Worm (Caenorhabditis elegans) whole organism, L4/young adult: Measurements from ENCODE around the gene srx-66.

Experiments used
- W03F9.2 ChIP-seq: fragments of 150-350 bp; optimal IDR thresholded peaks from 2 replicates; lab custom pipeline; 2014; ENCODE audit warnings: missing biosample characterization, missing genetic modification characterization
- dao-5 ChIP-seq: sonication (generic microtip); optimal IDR thresholded peaks from 2 replicates; lab custom pipeline; 2016; ENCODE audit warnings: missing genotype, missing genetic modification characterization, moderate library complexity, missing compliant biosample characterization
- him-1 ChIP-seq: sonication (generic microtip); optimal IDR thresholded peaks from 2 replicates; lab custom pipeline; 2016; ENCODE audit warnings: missing genotype, missing genetic modification reagents, missing genetic modification characterization, missing compliant biosample characterization

ce11 chrV:3892361-3892904, 27.0 kb upstream of the srx-66 start, which contains the start of gene C17E7.4:
- TF ChIP-seq him-1 (tag; lab: Kevin White, UChicago) (no peak), W03F9.2 (tag; lab: Kevin White, UChicago) (no peak), dao-5 (no peak)
